Worm (Caenorhabditis elegans): ENCODE results near the gene utx-1.

DNA sequence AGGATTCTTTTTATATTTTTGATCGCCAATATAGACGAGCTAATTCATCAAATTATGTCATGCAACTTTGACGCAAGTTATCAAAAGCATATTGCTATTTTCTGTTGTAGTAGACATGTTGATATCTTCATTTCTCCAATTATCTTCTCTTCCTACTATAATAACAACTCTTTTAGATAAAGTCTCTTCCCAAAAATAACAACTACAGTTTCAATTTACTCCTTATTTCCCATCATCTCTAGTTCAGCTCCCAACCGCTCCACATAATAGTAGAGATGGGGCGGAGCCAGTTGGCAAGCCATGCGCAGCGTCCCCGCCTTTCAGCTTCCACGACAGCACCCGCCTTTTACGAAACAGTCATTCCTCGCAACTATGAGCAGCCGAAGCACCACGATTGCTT is 29.0 kb upstream of the utx-1 start, which contains the start of gene flp-5:
- TF ChIP-seq nhr-237 (tag; optimal IDR thresholded peaks at IDR 0.05): no peak
- no peak for TF ChIP-seq lsy-2 (tag; optimal IDR thresholded peaks at IDR 0.05)
- no peak for TF ChIP-seq pha-4 (tag; optimal IDR thresholded peaks at IDR 0.05)
- no peak for TF ChIP-seq ceh-39 (tag; optimal IDR thresholded peaks at IDR 0.05)
- no peak for TF ChIP-seq unc-62 (GFP tag; optimal IDR thresholded peaks at IDR 0.05)
- TF ChIP-seq elt-1 (tag; optimal IDR thresholded peaks at IDR 0.05; ENCODE audit: borderline replicate concordance, insufficient read depth): no peak
- no peak for TF ChIP-seq flh-1 (GFP tag; optimal IDR thresholded peaks at IDR 0.05)
- TF ChIP-seq lin-13 (tag; optimal IDR thresholded peaks at IDR 0.05): no peak

Measured in whole organism, mixed stage, embryonic.